Fruit fly (Drosophila melanogaster): ENCODE data around the gene CG17564.

dm6 chr2L:19252410-19252809, 47.3 kb downstream of the CG17564 start:
- no peak for TF ChIP-seq CG8478 (optimal IDR thresholded peaks at IDR 0.05)
- no peak for TF ChIP-seq pan (optimal IDR thresholded peaks at IDR 0.05)
